Worm (Caenorhabditis elegans) whole organism, early embryonic: ENCODE results near the gene irld-18.

ENCODE experiments used
- B0310.2 ChIP-seq: sonication (generic microtip); optimal IDR thresholded peaks from 2 replicates; lab custom pipeline; 2016; ENCODE audit warnings: mild to moderate bottlenecking, missing genetic modification characterization, missing compliant biosample characterization
- F13C5.2 ChIP-seq: sonication (generic microtip); optimal IDR thresholded peaks from 2 replicates; lab custom pipeline; 2017; ENCODE audit warnings: mild to moderate bottlenecking, missing genetic modification characterization, inconsistent platforms, missing compliant biosample characterization
- aly-1 ChIP-seq: sonication (generic microtip); optimal IDR thresholded peaks from 2 replicates; lab custom pipeline; 2016; ENCODE audit warnings: missing genetic modification characterization, missing compliant biosample characterization
- ama-1 ChIP-seq: fragments of 150-350 bp; optimal IDR thresholded peaks from 2 replicates; lab custom pipeline; 2014
- ceh-13 ChIP-seq: fragments of 200-800 bp; sonication (Bioruptor generic); optimal IDR thresholded peaks from 2 replicates; lab custom pipeline; 2018; ENCODE audit warnings: mild to moderate bottlenecking, missing genetic modification characterization, missing compliant biosample characterization
- ceh-36 ChIP-seq: sonication (generic microtip); optimal IDR thresholded peaks from 2 replicates; lab custom pipeline; 2016; ENCODE audit warnings: missing genetic modification characterization, inconsistent platforms, missing compliant biosample characterization
- ets-7 ChIP-seq: sonication (generic microtip); optimal IDR thresholded peaks from 2 replicates; lab custom pipeline; 2016; ENCODE audit warnings: missing genotype, missing genetic modification characterization, missing compliant biosample characterization
- flt-1 ChIP-seq: fragments of 200-800 bp; sonication (Bioruptor generic); IDR thresholded peaks from 2 replicates; pipeline ENCODE4 v1.3.6; 2022; ENCODE audit warnings: missing genetic modification characterization, missing compliant biosample characterization
- hmbx-1 ChIP-seq: sonication (generic microtip); optimal IDR thresholded peaks from 2 replicates; lab custom pipeline; 2016; ENCODE audit warnings: mild to moderate bottlenecking, missing genetic modification characterization, missing compliant biosample characterization
- hmg-4 ChIP-seq: fragments of 200-800 bp; sonication (Bioruptor generic); optimal IDR thresholded peaks from 2 replicates; lab custom pipeline; 2018; ENCODE audit warnings: mild to moderate bottlenecking, missing genetic modification characterization, missing compliant biosample characterization
- hnd-1 ChIP-seq: sonication (generic microtip); optimal IDR thresholded peaks from 2 replicates; lab custom pipeline; 2016; ENCODE audit warnings: missing genetic modification characterization, missing compliant biosample characterization
- pes-1 ChIP-seq: fragments of 200-800 bp; sonication (Bioruptor generic); IDR thresholded peaks from 2 replicates; pipeline ENCODE4 v1.3.6; 2022; ENCODE audit warnings: missing genetic modification reagents, missing genetic modification characterization, missing compliant biosample characterization
- scrt-1 ChIP-seq: fragments of 200-800 bp; sonication (Bioruptor generic); IDR thresholded peaks from 2 replicates; pipeline ENCODE4 v1.3.6; 2022; ENCODE audit warnings: missing genetic modification characterization, missing compliant biosample characterization
- sea-1 ChIP-seq: fragments of 200-800 bp; sonication (Bioruptor generic); conservative IDR thresholded peaks from 2 replicates; pipeline ENCODE4 v1.3.6; 2022; ENCODE audit warnings: missing genetic modification characterization, missing compliant biosample characterization
- tbx-11 ChIP-seq: fragments of 200-800 bp; sonication (Bioruptor generic); IDR thresholded peaks from 2 replicates; pipeline ENCODE4 v1.3.6; 2022; ENCODE audit warnings: missing genetic modification characterization, missing compliant biosample characterization
- tbx-37 ChIP-seq: fragments of 200-800 bp; sonication (Bioruptor generic); conservative IDR thresholded peaks from 2 replicates; pipeline ENCODE4 v1.3.6; 2022; ENCODE audit warnings: missing genetic modification reagents, missing genetic modification characterization, missing compliant biosample characterization
- tra-4 ChIP-seq: sonication (generic microtip); optimal IDR thresholded peaks from 2 replicates; lab custom pipeline; 2017; ENCODE audit warnings: missing genetic modification characterization, missing compliant biosample characterization

Gene irld-18

ce11 chrIV:14614176-14614740 lies 33.4 kb upstream of the irld-18 start:
- no peak for TF ChIP-seq tbx-11 (GFP tag; lab: Robert Waterston, UW)
- no peak for TF ChIP-seq pes-1 (GFP tag; lab: Robert Waterston, UW)
- TF ChIP-seq hmg-4 (GFP tag; lab: Kevin White, UChicago): no peak
- no peak for TF ChIP-seq F13C5.2 (tag; lab: Kevin White, UChicago)
- no peak for TF ChIP-seq aly-1 (tag; lab: Kevin White, UChicago)

- TF ChIP-seq scrt-1 (GFP tag; lab: Robert Waterston, UW) (no peak), aly-1 (tag; lab: Kevin White, UChicago) (no peak), tbx-11 (GFP tag; lab: Robert Waterston, UW) (no peak), pes-1 (GFP tag; lab: Robert Waterston, UW) (no peak), ceh-36 (tag; lab: Kevin White, UChicago) (no peak), ama-1 (lab: Kevin White, UChicago) (no peak), B0310.2 (no peak), ceh-13 (GFP tag; lab: Kevin White, UChicago) (no peak), hmbx-1 (no peak), hnd-1 (tag; lab: Kevin White, UChicago) (no peak), flt-1 (GFP tag; lab: Robert Waterston, UW) (no peak), hmg-4 (GFP tag; lab: Kevin White, UChicago) (no peak), sea-1 (GFP tag; lab: Robert Waterston, UW) (no peak), tra-4 (tag; lab: Kevin White, UChicago) (no peak), tbx-37 (no peak), ets-7 (tag; lab: Kevin White, UChicago) (no peak), F13C5.2 (tag; lab: Kevin White, UChicago) (no peak)
Observed at ce11 chrIV:14613375-14613774, 32.5 kb upstream of the irld-18 start.

ce11 chrIV:14612547-14613329 lies 31.9 kb upstream of the irld-18 start:
- TF ChIP-seq tbx-11 (GFP tag; lab: Robert Waterston, UW) (no peak), ceh-36 (tag; lab: Kevin White, UChicago) (no peak), flt-1 (GFP tag; lab: Robert Waterston, UW) (no peak), sea-1 (GFP tag; lab: Robert Waterston, UW) (no peak), hnd-1 (tag; lab: Kevin White, UChicago) (no peak), ets-7 (tag; lab: Kevin White, UChicago) (no peak), hmg-4 (GFP tag; lab: Kevin White, UChicago) (no peak), tbx-37 (no peak), ama-1 (lab: Kevin White, UChicago) (no peak), aly-1 (tag; lab: Kevin White, UChicago) (no peak), tra-4 (tag; lab: Kevin White, UChicago) (no peak), pes-1 (GFP tag; lab: Robert Waterston, UW) (no peak), F13C5.2 (tag; lab: Kevin White, UChicago) (no peak), hmbx-1 (no peak), B0310.2 (no peak)

ce11 chrIV:14611892-14612497 lies 31.2 kb upstream of the irld-18 start:
- no peak for TF ChIP-seq pes-1 (GFP tag; lab: Robert Waterston, UW)
- TF ChIP-seq hnd-1 (tag; lab: Kevin White, UChicago): no peak
- no peak for TF ChIP-seq ets-7 (tag; lab: Kevin White, UChicago)
- no peak for TF ChIP-seq aly-1 (tag; lab: Kevin White, UChicago)
- TF ChIP-seq ceh-36 (tag; lab: Kevin White, UChicago): no peak
- TF ChIP-seq flt-1 (GFP tag; lab: Robert Waterston, UW): no peak
- no peak for TF ChIP-seq hmbx-1
- no peak for TF ChIP-seq tbx-37
- no peak for TF ChIP-seq scrt-1 (GFP tag; lab: Robert Waterston, UW)
- no peak for TF ChIP-seq F13C5.2 (tag; lab: Kevin White, UChicago)

ce11 chrIV:14610942-14611724 lies 30.3 kb upstream of the irld-18 start:
- TF ChIP-seq hmbx-1 (no peak), ama-1 (lab: Kevin White, UChicago) (no peak), ceh-13 (GFP tag; lab: Kevin White, UChicago) (no peak), pes-1 (GFP tag; lab: Robert Waterston, UW) (peak; percentile 18; the same call in 1 of the 2 replicates)

- TF ChIP-seq ama-1 (lab: Kevin White, UChicago): no peak
- TF ChIP-seq hmg-4 (GFP tag; lab: Kevin White, UChicago): no peak
- TF ChIP-seq pes-1 (GFP tag; lab: Robert Waterston, UW): no peak
- TF ChIP-seq scrt-1 (GFP tag; lab: Robert Waterston, UW): no peak
- no peak for TF ChIP-seq B0310.2
- no peak for TF ChIP-seq sea-1 (GFP tag; lab: Robert Waterston, UW)
- no peak for TF ChIP-seq F13C5.2 (tag; lab: Kevin White, UChicago)
- TF ChIP-seq flt-1 (GFP tag; lab: Robert Waterston, UW): no peak
- TF ChIP-seq hnd-1 (tag; lab: Kevin White, UChicago): no peak
- TF ChIP-seq ceh-13 (GFP tag; lab: Kevin White, UChicago): no peak
- TF ChIP-seq tbx-11 (GFP tag; lab: Robert Waterston, UW): no peak
- no peak for TF ChIP-seq aly-1 (tag; lab: Kevin White, UChicago)
- no peak for TF ChIP-seq tra-4 (tag; lab: Kevin White, UChicago)
- TF ChIP-seq tbx-37: no peak
- no peak for TF ChIP-seq hmbx-1
- no peak for TF ChIP-seq ets-7 (tag; lab: Kevin White, UChicago)
Observed at ce11 chrIV:14609774-14610173, 28.9 kb upstream of the irld-18 start.
